Fruit fly (Drosophila melanogaster) whole organism, wandering third instar larva: Measurements from ENCODE around the gene CG5280.

Experiments
- Dfd ChIP-seq: fragments of >200 bp; optimal IDR thresholded peaks from 2 replicates; lab custom pipeline; 2017; ENCODE audit warnings: missing biosample characterization, missing genetic modification characterization
- Hnf4 ChIP-seq: fragments of 200-800 bp; sonication (Bioruptor generic); optimal IDR thresholded peaks from 2 replicates; lab custom pipeline; 2016; ENCODE audit warnings: missing biosample characterization, mild to moderate bottlenecking, missing genetic modification characterization
- Mio ChIP-seq: sonication (Bioruptor generic); optimal IDR thresholded peaks from 2 replicates; lab custom pipeline; 2016; ENCODE audit warnings: missing biosample characterization, missing genetic modification characterization
- Myc ChIP-seq: fragments of >200 bp; optimal IDR thresholded peaks from 2 replicates; lab custom pipeline; 2017
- OdsH ChIP-seq: fragments of 200-800 bp; sonication (Bioruptor generic); optimal IDR thresholded peaks from 2 replicates; lab custom pipeline; 2016; ENCODE audit warnings: missing biosample characterization, mild to moderate bottlenecking, missing genetic modification characterization
- Vsx2 ChIP-seq: fragments of 200-300, 225-300 bp; sonication (Bioruptor generic); optimal IDR thresholded peaks from 2 replicates; lab custom pipeline; 2018; ENCODE audit warnings: missing biosample characterization, missing genetic modification characterization; ENCODE audit not compliant: partially characterized antibody
- br ChIP-seq: fragments of 200-800 bp; sonication (Bioruptor generic); optimal IDR thresholded peaks from 2 replicates; lab custom pipeline; 2016; ENCODE audit warnings: missing biosample characterization, missing genetic modification characterization
- jim ChIP-seq: fragments of 175-275, 200-325 bp; sonication (Bioruptor generic); optimal IDR thresholded peaks from 2 replicates; lab custom pipeline; 2016; ENCODE audit warnings: missing biosample characterization, mild to moderate bottlenecking, missing genetic modification characterization
- pan ChIP-seq: fragments of >200 bp; optimal IDR thresholded peaks from 2 replicates; lab custom pipeline; 2017
- sage ChIP-seq: fragments of 200-800 bp; sonication (Bioruptor generic); optimal IDR thresholded peaks from 2 replicates; lab custom pipeline; 2016; ENCODE audit warnings: missing biosample characterization, mild to moderate bottlenecking, missing genetic modification characterization
- usp ChIP-seq: fragments of >200 bp; optimal IDR thresholded peaks from 2 replicates; lab custom pipeline; 2017; ENCODE audit warnings: missing biosample characterization, missing genetic modification characterization
- woc ChIP-seq: sonication (Bioruptor generic); optimal IDR thresholded peaks from 2 replicates; lab custom pipeline; 2016; ENCODE audit warnings: missing biosample characterization, mild to moderate bottlenecking, missing genetic modification characterization

DNA sequence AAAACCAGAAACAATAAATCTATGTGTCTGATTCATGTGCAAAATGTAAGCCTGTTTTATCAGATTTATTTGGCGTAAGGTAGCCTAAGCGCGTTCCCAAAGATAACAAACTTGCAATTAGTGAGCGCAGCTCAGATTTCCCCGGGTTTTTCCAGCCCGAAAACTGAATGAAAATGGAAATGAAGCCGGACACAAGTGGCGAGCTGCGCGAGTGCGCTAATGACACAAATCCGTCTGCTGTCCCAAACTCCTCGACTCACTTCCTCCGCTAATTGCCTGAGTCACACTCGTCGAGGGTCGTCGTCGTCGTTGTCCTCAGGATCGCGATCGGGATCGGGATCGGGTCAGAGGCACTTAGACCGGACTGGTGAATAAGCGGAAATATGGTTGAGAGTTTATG lies 12.5 kb upstream of the CG5280 start:
- TF ChIP-seq Mio (GFP tag; lab: Kevin White, UChicago) (no peak), OdsH (GFP tag; lab: Kevin White, UChicago) (no peak), pan (lab: Kevin White, UChicago) (no peak), usp (GFP tag; lab: Kevin White, UChicago) (no peak), br (GFP tag; lab: Kevin White, UChicago) (no peak), sage (GFP tag; lab: Kevin White, UChicago) (no peak), Hnf4 (GFP tag; lab: Kevin White, UChicago) (no peak), jim (GFP tag; lab: Kevin White, UChicago) (no peak), Myc (lab: Kevin White, UChicago) (no peak), Vsx2 (GFP tag; lab: Kevin White, UChicago) (no peak), Dfd (no peak), woc (GFP tag; lab: Kevin White, UChicago) (no peak)
